Worm (Caenorhabditis elegans) whole organism, early embryonic: Measurements from ENCODE around the gene srj-24.

ENCODE experiments used
- B0310.2 ChIP-seq: sonication (generic microtip); optimal IDR thresholded peaks from 2 replicates; lab custom pipeline; 2016; ENCODE audit warnings: mild to moderate bottlenecking, missing genetic modification characterization, missing compliant biosample characterization
- F13C5.2 ChIP-seq: sonication (generic microtip); optimal IDR thresholded peaks from 2 replicates; lab custom pipeline; 2017; ENCODE audit warnings: mild to moderate bottlenecking, missing genetic modification characterization, inconsistent platforms, missing compliant biosample characterization
- aly-1 ChIP-seq: sonication (generic microtip); optimal IDR thresholded peaks from 2 replicates; lab custom pipeline; 2016; ENCODE audit warnings: missing genetic modification characterization, missing compliant biosample characterization
- ama-1 ChIP-seq: fragments of 150-350 bp; optimal IDR thresholded peaks from 2 replicates; lab custom pipeline; 2014
- ceh-13 ChIP-seq: fragments of 200-800 bp; sonication (Bioruptor generic); optimal IDR thresholded peaks from 2 replicates; lab custom pipeline; 2018; ENCODE audit warnings: mild to moderate bottlenecking, missing genetic modification characterization, missing compliant biosample characterization
- ets-7 ChIP-seq: sonication (generic microtip); optimal IDR thresholded peaks from 2 replicates; lab custom pipeline; 2016; ENCODE audit warnings: missing genotype, missing genetic modification characterization, missing compliant biosample characterization
- flt-1 ChIP-seq: fragments of 200-800 bp; sonication (Bioruptor generic); IDR thresholded peaks from 2 replicates; pipeline ENCODE4 v1.3.6; 2022; ENCODE audit warnings: missing genetic modification characterization, missing compliant biosample characterization
- hmbx-1 ChIP-seq: sonication (generic microtip); optimal IDR thresholded peaks from 2 replicates; lab custom pipeline; 2016; ENCODE audit warnings: mild to moderate bottlenecking, missing genetic modification characterization, missing compliant biosample characterization
- hmg-4 ChIP-seq: fragments of 200-800 bp; sonication (Bioruptor generic); optimal IDR thresholded peaks from 2 replicates; lab custom pipeline; 2018; ENCODE audit warnings: mild to moderate bottlenecking, missing genetic modification characterization, missing compliant biosample characterization
- hnd-1 ChIP-seq: sonication (generic microtip); optimal IDR thresholded peaks from 2 replicates; lab custom pipeline; 2016; ENCODE audit warnings: missing genetic modification characterization, missing compliant biosample characterization
- pes-1 ChIP-seq: fragments of 200-800 bp; sonication (Bioruptor generic); IDR thresholded peaks from 2 replicates; pipeline ENCODE4 v1.3.6; 2022; ENCODE audit warnings: missing genetic modification reagents, missing genetic modification characterization, missing compliant biosample characterization
- scrt-1 ChIP-seq: fragments of 200-800 bp; sonication (Bioruptor generic); IDR thresholded peaks from 2 replicates; pipeline ENCODE4 v1.3.6; 2022; ENCODE audit warnings: missing genetic modification characterization, missing compliant biosample characterization
- tbx-37 ChIP-seq: fragments of 200-800 bp; sonication (Bioruptor generic); conservative IDR thresholded peaks from 2 replicates; pipeline ENCODE4 v1.3.6; 2022; ENCODE audit warnings: missing genetic modification reagents, missing genetic modification characterization, missing compliant biosample characterization
- tra-4 ChIP-seq: sonication (generic microtip); optimal IDR thresholded peaks from 2 replicates; lab custom pipeline; 2017; ENCODE audit warnings: missing genetic modification characterization, missing compliant biosample characterization

DNA sequence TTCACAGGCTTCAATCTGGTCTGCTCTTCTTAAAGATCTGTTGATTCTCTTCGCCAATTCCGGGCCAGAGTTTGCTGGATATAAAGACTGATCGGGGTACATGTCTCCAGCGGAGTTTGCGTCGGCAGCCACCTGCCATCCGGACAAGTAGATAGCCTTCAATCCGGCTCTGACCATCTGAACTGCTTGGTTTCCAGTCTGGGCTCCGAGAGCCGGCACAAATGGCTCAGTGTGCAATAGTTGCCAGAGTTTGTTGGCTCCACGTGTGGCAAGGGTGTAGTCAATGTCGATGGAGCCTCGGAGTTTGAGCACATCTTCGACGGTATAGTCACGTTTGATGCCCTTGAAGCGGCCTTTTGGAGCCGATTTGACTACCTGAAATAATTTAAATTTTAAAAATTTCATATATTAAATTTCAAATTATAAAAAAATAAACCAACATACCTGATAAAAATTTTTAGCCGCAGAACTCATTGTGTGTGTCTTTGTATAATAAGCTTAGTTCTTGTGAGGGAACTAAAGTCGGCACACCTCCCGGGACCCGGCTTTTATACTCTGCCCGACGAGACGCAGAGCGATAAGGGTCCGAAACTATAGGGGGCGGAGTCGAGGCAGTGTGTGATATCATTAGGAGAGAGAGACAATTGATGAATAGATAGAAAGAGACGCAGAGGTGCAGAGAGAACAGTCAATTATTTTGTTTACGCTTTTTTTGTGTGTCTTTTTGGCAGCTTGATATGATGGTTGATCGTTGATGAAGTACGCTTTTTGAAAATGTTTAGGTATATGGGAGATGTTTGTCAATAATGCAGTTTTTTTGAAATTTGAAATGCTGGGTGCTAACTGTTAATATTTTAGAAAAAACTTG is 11.0 kb downstream of the srj-24 start, which contains the start of the genes icl-1 and srh-2:
- TF ChIP-seq ets-7: no peak
- no peak for TF ChIP-seq ceh-13
- TF ChIP-seq ama-1: no peak
- no peak for TF ChIP-seq F13C5.2
- TF ChIP-seq B0310.2: no peak
- no peak for TF ChIP-seq pes-1
- no peak for TF ChIP-seq flt-1
- TF ChIP-seq scrt-1 (GFP tag; lab: Robert Waterston, UW): no peak
- TF ChIP-seq aly-1 (tag; lab: Kevin White, UChicago): no peak
- no peak for TF ChIP-seq hmbx-1 (tag; lab: Kevin White, UChicago)
- no peak for TF ChIP-seq tbx-37 (GFP tag; lab: Robert Waterston, UW)
- no peak for TF ChIP-seq hnd-1 (tag; lab: Kevin White, UChicago)
- no peak for TF ChIP-seq hmg-4 (GFP tag; lab: Kevin White, UChicago)
- no peak for TF ChIP-seq tra-4 (tag; lab: Kevin White, UChicago)
